Fruit fly (Drosophila melanogaster) whole organism, embryonic: Measurements from ENCODE around the gene CG13898.

ENCODE experiments used
- BEAF-32 ChIP-seq: fragments of 200-800 bp; sonication (Bioruptor generic); optimal IDR thresholded peaks from 3 replicates; lab custom pipeline; 2017; ENCODE audit warnings: missing biosample characterization, missing genetic modification characterization, mild to moderate bottlenecking, moderate library complexity, missing genetic modification reagents
- Bgb ChIP-seq: fragments of 200-800 bp; sonication (Bioruptor generic); IDR thresholded peaks from 2 replicates; pipeline ENCODE4 v1.3.6; 2022; ENCODE audit warnings: missing biosample characterization, missing genetic modification characterization; ENCODE audit not compliant: partially characterized antibody
- CG12219 ChIP-seq: fragments of 200-800 bp; sonication (Bioruptor generic); optimal IDR thresholded peaks from 3 replicates; lab custom pipeline; 2018; ENCODE audit warnings: missing biosample characterization, mild to moderate bottlenecking, missing genetic modification characterization
- CG12236 ChIP-seq: fragments of 200-800 bp; sonication (Bioruptor generic); optimal IDR thresholded peaks from 2 replicates; lab custom pipeline; 2016; ENCODE audit warnings: missing biosample characterization, missing genetic modification characterization
- CG12391 ChIP-seq: fragments of 200-800 bp; sonication (Bioruptor generic); optimal IDR thresholded peaks from 3 replicates; lab custom pipeline; 2018; ENCODE audit warnings: missing biosample characterization, mild to moderate bottlenecking, missing genetic modification characterization, moderate library complexity
- CG13424 ChIP-seq: fragments of 200-800 bp; sonication (Bioruptor generic); optimal IDR thresholded peaks from 2 replicates; lab custom pipeline; 2019; ENCODE audit warnings: missing biosample characterization, mild to moderate bottlenecking, missing genetic modification characterization, moderate library complexity
- CG14050 ChIP-seq: fragments of 200-800 bp; sonication (Bioruptor generic); IDR thresholded peaks from 3 replicates; pipeline ENCODE4 v1.3.6; 2022; ENCODE audit warnings: missing biosample characterization, missing genetic modification characterization
- CG14860 ChIP-seq: fragments of 200-800 bp; sonication (Bioruptor generic); IDR thresholded peaks from 3 replicates; pipeline ENCODE4 v1.3.6; 2022; ENCODE audit warnings: missing biosample characterization, missing genetic modification characterization; ENCODE audit not compliant: partially characterized antibody
- CG16813 ChIP-seq: fragments of 200-800 bp; sonication (Bioruptor generic); IDR thresholded peaks from 3 replicates; pipeline ENCODE4 v1.3.6; 2022; ENCODE audit warnings: missing biosample characterization, missing genetic modification characterization; ENCODE audit not compliant: partially characterized antibody
- CG18011 ChIP-seq: fragments of 200-800 bp; sonication (Bioruptor generic); optimal IDR thresholded peaks from 2 replicates; lab custom pipeline; 2017; ENCODE audit warnings: missing biosample characterization, missing genetic modification characterization, mild to moderate bottlenecking, moderate library complexity, missing genotype
- CG18262 ChIP-seq: fragments of 200-800 bp; optimal IDR thresholded peaks from 3 replicates; lab custom pipeline; 2019; ENCODE audit warnings: missing biosample characterization, mild to moderate bottlenecking, missing genetic modification characterization, moderate library complexity
- CG18476 ChIP-seq: fragments of 200-800 bp; sonication (Bioruptor generic); optimal IDR thresholded peaks from 2 replicates; lab custom pipeline; 2016; ENCODE audit warnings: missing biosample characterization, mild to moderate bottlenecking, missing genetic modification characterization
- CG3065 ChIP-seq: fragments of 200-800 bp; sonication (Bioruptor generic); optimal IDR thresholded peaks from 2 replicates; lab custom pipeline; 2016; ENCODE audit warnings: missing biosample characterization, missing genetic modification characterization
- CG31388 ChIP-seq: fragments of 200-800 bp; sonication (Bioruptor generic); optimal IDR thresholded peaks from 2 replicates; lab custom pipeline; 2016; ENCODE audit warnings: missing biosample characterization, missing genetic modification characterization
- CG34224 ChIP-seq: fragments of 200-800 bp; sonication (Bioruptor generic); IDR thresholded peaks from 3 replicates; pipeline ENCODE4 v1.3.6; 2022; ENCODE audit warnings: missing biosample characterization, missing genetic modification characterization; ENCODE audit not compliant: partially characterized antibody
- CG4730 ChIP-seq: fragments of 200-800 bp; sonication (Bioruptor generic); IDR thresholded peaks from 2 replicates; pipeline ENCODE4 v1.3.6; 2022; ENCODE audit warnings: missing biosample characterization, missing genetic modification characterization
- CG4820 ChIP-seq: fragments of 200-800 bp; sonication (Bioruptor generic); optimal IDR thresholded peaks from 3 replicates; lab custom pipeline; 2016; ENCODE audit warnings: missing biosample characterization, missing genetic modification characterization
- CG6765 ChIP-seq: fragments of 200-800 bp; sonication (Bioruptor generic); optimal IDR thresholded peaks from 3 replicates; lab custom pipeline; 2017; ENCODE audit warnings: missing biosample characterization, mild to moderate bottlenecking, missing genetic modification characterization
- CG9727 ChIP-seq: fragments of 200-800 bp; sonication (Bioruptor generic); optimal IDR thresholded peaks from 3 replicates; lab custom pipeline; 2017; ENCODE audit warnings: missing biosample characterization, mild to moderate bottlenecking, missing genetic modification characterization
- CG9876 ChIP-seq: fragments of 200-800 bp; sonication (Bioruptor generic); optimal IDR thresholded peaks from 2 replicates; lab custom pipeline; 2016; ENCODE audit warnings: missing biosample characterization, missing genetic modification characterization
- Dip2 ChIP-seq: fragments of 200-800 bp; sonication (Bioruptor generic); IDR thresholded peaks from 2 replicates; pipeline ENCODE4 v1.3.6; 2022; ENCODE audit warnings: missing biosample characterization, missing genetic modification characterization
- Dref ChIP-seq: fragments of 200-800 bp; sonication (Bioruptor generic); IDR thresholded peaks from 2 replicates; pipeline ENCODE4 v1.3.6; 2022; ENCODE audit warnings: missing biosample characterization, missing genetic modification characterization
- E2f2 ChIP-seq: fragments of 200-800 bp; sonication (Bioruptor generic); IDR thresholded peaks from 2 replicates; pipeline ENCODE4 v1.3.6; 2022; ENCODE audit warnings: missing biosample characterization, missing genetic modification characterization
- Ets65A ChIP-seq: fragments of 200-800 bp; sonication (Bioruptor generic); peaks from one replicate; lab custom pipeline; 2016; ENCODE audit warnings: missing biosample characterization, missing genetic modification characterization
- MBD-R2 ChIP-seq: fragments of 200-800 bp; sonication (Bioruptor generic); IDR thresholded peaks from 2 replicates; pipeline ENCODE4 v1.3.6; 2022; ENCODE audit warnings: missing biosample characterization, missing genetic modification characterization
- Med ChIP-seq: fragments of 200-800 bp; sonication (Bioruptor generic); peaks from one replicate; lab custom pipeline; 2016; ENCODE audit warnings: missing biosample characterization, missing genetic modification characterization, mild to moderate bottlenecking, inconsistent platforms, moderate library complexity
- Scr ChIP-seq: fragments of 200-800 bp; sonication (Bioruptor generic); IDR thresholded peaks from 2 replicates; pipeline ENCODE4 v1.3.6; 2022; ENCODE audit warnings: missing biosample characterization, missing genetic modification characterization; ENCODE audit not compliant: partially characterized antibody
- TFAM ChIP-seq: fragments of 200-800 bp; sonication (Bioruptor generic); optimal IDR thresholded peaks from 2 replicates; lab custom pipeline; 2017; ENCODE audit warnings: missing biosample characterization, missing genetic modification characterization, inconsistent platforms
- Vsx1 ChIP-seq: fragments of 200-800 bp; sonication (Bioruptor generic); optimal IDR thresholded peaks from 2 replicates; lab custom pipeline; 2017; ENCODE audit warnings: missing biosample characterization, mild to moderate bottlenecking, missing genetic modification characterization, missing genetic modification reagents
- ara ChIP-seq: fragments of 200-800 bp; sonication (Bioruptor generic); IDR thresholded peaks from 2 replicates; pipeline ENCODE4 v1.3.6; 2022; ENCODE audit warnings: missing biosample characterization, missing genetic modification characterization
- bbx ChIP-seq: fragments of 200-800 bp; sonication (Bioruptor generic); IDR thresholded peaks from 2 replicates; pipeline ENCODE4 v1.3.6; 2022; ENCODE audit warnings: missing biosample characterization, missing genetic modification characterization; ENCODE audit not compliant: partially characterized antibody
- cas ChIP-seq: fragments of 200-800 bp; sonication (Bioruptor generic); IDR thresholded peaks from 2 replicates; pipeline ENCODE4 v1.3.6; 2022; ENCODE audit warnings: missing biosample characterization, missing genetic modification characterization
- crol ChIP-seq: fragments of 200-800 bp; sonication (Bioruptor generic); IDR thresholded peaks from 2 replicates; pipeline ENCODE4 v1.3.6; 2022; ENCODE audit warnings: missing biosample characterization, missing genetic modification characterization
- dmrt99B ChIP-seq: fragments of 200-800 bp; sonication (Bioruptor generic); optimal IDR thresholded peaks from 2 replicates; lab custom pipeline; 2018; ENCODE audit warnings: missing biosample characterization, mild to moderate bottlenecking, missing genetic modification characterization, moderate library complexity
- ham ChIP-seq: fragments of 200-800 bp; sonication (Bioruptor generic); IDR thresholded peaks from 2 replicates; pipeline ENCODE4 v1.3.6; 2022; ENCODE audit warnings: missing biosample characterization, missing genetic modification characterization
- hbn ChIP-seq: fragments of 200-800 bp; sonication (Bioruptor generic); IDR thresholded peaks from 2 replicates; pipeline ENCODE4 v1.3.6; 2022; ENCODE audit warnings: missing biosample characterization, missing genetic modification characterization; ENCODE audit not compliant: partially characterized antibody
- mld ChIP-seq: fragments of 200-800 bp; sonication (Bioruptor generic); IDR thresholded peaks from 3 replicates; pipeline ENCODE4 v1.3.6; 2022; ENCODE audit warnings: missing biosample characterization, missing genetic modification characterization; ENCODE audit not compliant: partially characterized antibody
- phol ChIP-seq: fragments of 200-800 bp; sonication (Bioruptor generic); optimal IDR thresholded peaks from 3 replicates; lab custom pipeline; 2018; ENCODE audit warnings: missing biosample characterization, mild to moderate bottlenecking, missing genetic modification characterization, moderate library complexity
- pzg ChIP-seq: fragments of 200-800 bp; sonication (Bioruptor generic); optimal IDR thresholded peaks from 3 replicates; lab custom pipeline; 2018; ENCODE audit warnings: missing biosample characterization, mild to moderate bottlenecking, missing genetic modification characterization, moderate library complexity
- sd ChIP-seq: fragments of 200-800 bp; sonication (Bioruptor generic); optimal IDR thresholded peaks from 3 replicates; lab custom pipeline; 2018; ENCODE audit warnings: missing biosample characterization, mild to moderate bottlenecking, missing genetic modification characterization, moderate library complexity
- sens ChIP-seq: fragments of 200-800 bp; sonication (Bioruptor generic); peaks from one replicate; lab custom pipeline; 2016; ENCODE audit warnings: missing biosample characterization, missing genetic modification characterization
- stwl ChIP-seq: fragments of 200-800 bp; sonication (Bioruptor generic); optimal IDR thresholded peaks from 3 replicates; lab custom pipeline; 2018; ENCODE audit warnings: missing biosample characterization, mild to moderate bottlenecking, missing genetic modification characterization, moderate library complexity
- tap ChIP-seq: fragments of 200-800 bp; optimal IDR thresholded peaks from 3 replicates; lab custom pipeline; 2019; ENCODE audit warnings: missing biosample characterization, mild to moderate bottlenecking, missing genetic modification characterization, moderate library complexity
- vfl ChIP-seq: fragments of 200-800 bp; sonication (Bioruptor generic); optimal IDR thresholded peaks from 2 replicates; lab custom pipeline; 2016; ENCODE audit warnings: missing biosample characterization, missing genetic modification characterization

CG13898 gene

DNA sequence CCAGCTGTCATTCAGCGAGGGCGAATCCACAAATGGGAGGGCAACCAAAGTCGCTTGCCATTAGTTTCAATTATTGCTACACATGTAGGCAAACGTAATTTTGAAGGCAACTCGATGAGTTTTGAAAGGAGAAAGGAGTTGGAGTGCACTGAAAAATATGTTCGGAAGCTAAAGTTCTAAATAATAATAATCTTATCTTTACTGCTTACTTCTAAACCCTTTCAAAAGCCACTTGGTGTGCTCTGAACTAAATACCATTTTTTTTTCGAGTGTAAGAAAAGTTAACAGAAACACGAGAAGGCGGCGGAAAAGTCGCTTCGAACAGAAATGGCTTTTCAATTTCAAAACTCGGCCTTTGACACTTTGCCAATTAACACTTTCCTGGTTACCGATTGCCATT, 39.8 kb upstream of the CG13898 start, which contains the start of gene Cep290:
Gene Cep290, plus strand, starts transcription at position 301 of the 400 bp plus-strand sequence.
- no peak for TF ChIP-seq CG18262
- TF ChIP-seq mld (GFP tag; lab: Robert Waterston, UW): no peak
- peak; percentile 25 for TF ChIP-seq sens (GFP tag; lab: Kevin White, UChicago)
- no peak for TF ChIP-seq tap
- TF ChIP-seq, all 482 proteins: peak for 1

DNA sequence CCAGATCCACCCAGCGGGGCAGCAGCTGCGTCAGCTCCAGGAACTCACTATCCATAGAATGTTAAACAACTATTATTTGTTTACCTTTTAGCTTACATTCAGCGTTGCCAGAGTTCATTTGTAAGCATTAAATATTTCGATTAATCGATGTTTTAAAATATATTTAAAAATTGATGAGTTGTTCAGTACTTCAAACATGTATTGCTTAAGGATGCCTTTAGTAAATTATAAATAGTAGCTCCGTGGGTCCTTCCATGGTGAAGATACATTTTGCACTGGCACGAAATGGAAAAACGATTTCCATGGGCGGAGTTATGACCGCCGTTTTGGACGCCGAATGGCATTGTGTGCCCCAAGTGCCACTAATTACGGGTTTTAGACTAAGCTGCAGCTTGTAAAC, 37.4 kb upstream of the CG13898 start, which contains the start of the genes JMJD5 and Gr61a:
Gene JMJD5, minus strand, starts transcription at position 101 of the 400 bp plus-strand sequence.
Gene Gr61a, plus strand, starts transcription at position 192 of the 400 bp plus-strand sequence.
- TF ChIP-seq Med (GFP tag; lab: Kevin White, UChicago) (peak; percentile 48), CG6765 (GFP tag; lab: Kevin White, UChicago) (no peak), CG18011 (GFP tag; lab: Kevin White, UChicago) (no peak), Vsx1 (GFP tag; lab: Kevin White, UChicago) (no peak), stwl (tag; lab: Kevin White, UChicago) (peak; percentile 20), CG13424 (tag; lab: Kevin White, UChicago) (no peak), MBD-R2 (GFP tag; lab: Robert Waterston, UW) (peak; percentile 59), BEAF-32 (GFP tag; lab: Kevin White, UChicago) (peak; percentile 19), pzg (GFP tag; lab: Kevin White, UChicago) (peak; percentile 0), CG12236 (GFP tag; lab: Kevin White, UChicago) (no peak), CG9727 (GFP tag; lab: Kevin White, UChicago) (no peak), Bgb (peak; percentile 26; the same call in 1 of the 2 replicates), Scr (GFP tag; lab: Robert Waterston, UW) (peak; percentile 14; the same call in 1 of the 2 replicates), phol (tag; lab: Kevin White, UChicago) (no peak), E2f2 (0 out of 2 replicates have a peak, but pooled peaks have one; percentile 27), Ets65A (GFP tag; lab: Kevin White, UChicago) (peak; percentile 20)
- TF ChIP-seq, all 482 proteins: peak for 9

DNA sequence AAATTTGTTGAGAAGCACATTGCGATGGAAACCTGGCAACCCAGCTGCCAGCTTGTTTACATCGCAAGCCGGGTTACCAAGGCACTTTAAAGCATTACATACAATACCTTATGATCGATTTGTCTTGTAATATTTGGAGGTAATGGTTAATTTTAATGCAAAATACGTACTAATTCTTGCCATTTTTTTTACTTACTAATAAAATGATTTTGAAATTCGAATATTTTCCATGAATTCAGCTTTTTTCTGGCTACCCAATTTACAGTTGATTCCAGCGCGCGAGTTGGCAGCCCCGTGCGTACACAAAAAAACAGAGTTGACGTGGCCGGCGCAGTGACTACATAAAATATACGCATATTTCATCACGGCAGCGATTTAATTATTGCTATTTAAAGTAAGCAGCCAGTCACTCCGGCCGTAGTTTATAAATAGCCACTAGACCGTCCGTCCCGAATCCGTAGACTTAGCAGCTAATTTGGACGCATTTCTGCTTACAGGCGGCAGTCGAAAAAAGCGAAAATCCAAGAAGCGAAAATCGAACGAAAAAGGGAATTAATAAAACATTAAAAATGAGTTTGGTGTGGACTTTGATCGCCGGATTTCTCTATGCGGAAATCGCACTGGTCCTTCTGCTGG, 33.8 kb upstream of the CG13898 start, which contains the start of the genes CG13901 and CG13887:
Gene CG13901, minus strand, starts transcription at position 270 of the 636 bp plus-strand sequence.
Gene CG13887, plus strand, starts transcription at position 310 of the 636 bp plus-strand sequence.
- TF ChIP-seq CG12219 (GFP tag; lab: Kevin White, UChicago) (peak; percentile 79), vfl (peak; percentile 91), CG9876 (GFP tag; lab: Kevin White, UChicago) (peak; percentile 85), Dip2 (GFP tag; lab: Robert Waterston, UW) (no peak), ham (GFP tag; lab: Robert Waterston, UW) (peak; percentile 76), crol (GFP tag; lab: Robert Waterston, UW) (peak; percentile 10; the same call in 1 of the 2 replicates), CG18476 (GFP tag; lab: Kevin White, UChicago) (peak; percentile 85), CG31388 (GFP tag; lab: Kevin White, UChicago) (peak; percentile 62), TFAM (GFP tag; lab: Kevin White, UChicago) (no peak), CG4730 (peak; percentile 71), Dref (GFP tag; lab: Robert Waterston, UW) (peak; percentile 40; the same call in 1 of the 2 replicates), sd (tag; lab: Kevin White, UChicago) (peak; percentile 89), CG12391 (tag; lab: Kevin White, UChicago) (peak; percentile 95), CG4820 (GFP tag; lab: Kevin White, UChicago) (peak; percentile 91), bbx (GFP tag; lab: Robert Waterston, UW) (0 out of 2 replicates have a peak, but pooled peaks have one; percentile 9), CG34224 (0 out of 3 replicates have a peak, but pooled peaks have one; percentile 18), ara (GFP tag; lab: Robert Waterston, UW) (peak; percentile 78), dmrt99B (tag; lab: Kevin White, UChicago) (peak; percentile 84), CG16813 (GFP tag; lab: Robert Waterston, UW) (0 out of 3 replicates have a peak, but pooled peaks have one; percentile 32), CG14860 (GFP tag; lab: Robert Waterston, UW) (no peak), CG18011 (GFP tag; lab: Kevin White, UChicago) (peak; percentile 87), CG14050 (GFP tag; lab: Robert Waterston, UW) (peak; percentile 73; the same call in 2 of the 3 replicates), cas (GFP tag; lab: Robert Waterston, UW) (peak; percentile 83), hbn (no peak), CG13424 (tag; lab: Kevin White, UChicago) (peak; percentile 93), CG3065 (GFP tag; lab: Kevin White, UChicago) (peak; percentile 63), Ets65A (GFP tag; lab: Kevin White, UChicago) (peak; percentile 99)
